Worm (Caenorhabditis elegans) whole organism, young adult: ENCODE data around the gene ftt-2.

Experiments
- Y53G8AR.9 ChIP-seq: fragments of 200-800 bp; sonication (Bioruptor generic); conservative IDR thresholded peaks from 2 replicates; pipeline ENCODE4 v1.3.6; 2022; ENCODE audit warnings: missing genetic modification reagents, missing genetic modification characterization, missing compliant biosample characterization
- aptf-3 ChIP-seq: fragments of 200-800 bp; sonication (Bioruptor generic); IDR thresholded peaks from 2 replicates; pipeline ENCODE4 v1.3.6; 2022; ENCODE audit warnings: missing genetic modification characterization, missing compliant biosample characterization
- attf-5 ChIP-seq: fragments of 200-800 bp; sonication (Bioruptor generic); optimal IDR thresholded peaks from 2 replicates; lab custom pipeline; 2018; ENCODE audit warnings: mild to moderate bottlenecking, missing genetic modification characterization, missing compliant biosample characterization
- die-1 ChIP-seq: sonication (generic microtip); optimal IDR thresholded peaks from 2 replicates; lab custom pipeline; 2016; ENCODE audit warnings: missing genotype, mild to moderate bottlenecking, missing genetic modification characterization, missing compliant biosample characterization
- lin-26 ChIP-seq: fragments of 200-800 bp; sonication (Bioruptor generic); IDR thresholded peaks from 2 replicates; pipeline ENCODE4 v1.3.6; 2022; ENCODE audit warnings: missing genetic modification reagents, missing genetic modification characterization, missing compliant biosample characterization
- nfya-1 ChIP-seq: sonication (generic microtip); optimal IDR thresholded peaks from 2 replicates; lab custom pipeline; 2017; ENCODE audit warnings: antibody characterized with exemption, missing compliant biosample characterization, missing genetic modification characterization, borderline replicate concordance; ENCODE audit not compliant: insufficient read depth
- nhr-120 ChIP-seq: fragments of 200-800 bp; sonication (Bioruptor generic); IDR thresholded peaks from 2 replicates; pipeline ENCODE4 v1.3.6; 2022; ENCODE audit warnings: missing genetic modification characterization, missing compliant biosample characterization
- sptf-2 ChIP-seq: fragments of 200-800 bp; sonication (Bioruptor generic); optimal IDR thresholded peaks from 2 replicates; lab custom pipeline; 2018; ENCODE audit warnings: mild to moderate bottlenecking, missing genetic modification characterization, missing compliant biosample characterization

DNA sequence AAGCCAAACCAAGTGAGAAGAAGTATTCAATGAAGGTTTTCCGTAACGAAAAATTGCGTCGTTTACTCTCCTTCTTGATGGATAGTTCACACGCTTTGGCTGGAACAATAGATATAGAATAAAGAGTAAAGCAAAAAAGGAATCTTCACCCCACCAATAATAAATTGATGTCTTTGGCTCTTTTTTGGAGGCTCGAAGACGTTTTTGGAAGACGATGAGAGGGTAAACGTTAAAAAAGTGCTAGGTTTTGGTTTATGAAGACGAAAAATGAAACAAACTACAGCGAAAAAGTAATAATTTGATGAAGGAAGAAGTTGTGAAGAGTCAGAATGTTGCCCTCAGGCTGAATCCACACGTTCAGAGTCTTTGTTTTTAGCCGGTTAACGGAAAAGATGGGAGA is 16.8 kb upstream of the ftt-2 start, which contains the start of gene sto-3:
- no peak for TF ChIP-seq nhr-120 (GFP tag; lab: Robert Waterston, UW)
- no peak for TF ChIP-seq die-1 (tag; lab: Kevin White, UChicago)
- no peak for TF ChIP-seq attf-5
- no peak for TF ChIP-seq sptf-2 (GFP tag; lab: Kevin White, UChicago)
- TF ChIP-seq lin-26 (GFP tag; lab: Robert Waterston, UW): no peak
- TF ChIP-seq nfya-1 (tag; lab: Kevin White, UChicago): no peak
- no peak for TF ChIP-seq aptf-3 (GFP tag; lab: Robert Waterston, UW)
- no peak for TF ChIP-seq Y53G8AR.9 (GFP tag; lab: Robert Waterston, UW)
